Worm (Caenorhabditis elegans) whole organism, L1 larva: ENCODE results near the gene F53A9.6.

Experiments used
- C04F5.9 ChIP-seq: sonication (generic microtip); optimal IDR thresholded peaks from 2 replicates; lab custom pipeline; 2016; ENCODE audit warnings: missing genetic modification characterization, missing compliant biosample characterization
- C16A3.4 ChIP-seq: fragments of 150-350 bp; optimal IDR thresholded peaks from 2 replicates; lab custom pipeline; 2014; ENCODE audit warnings: missing biosample characterization, missing genetic modification characterization
- aha-1 ChIP-seq: fragments of 150-350 bp; optimal IDR thresholded peaks from 2 replicates; lab custom pipeline; 2014; ENCODE audit warnings: missing biosample characterization, missing genetic modification characterization
- ama-1 ChIP-seq: fragments of 150-350 bp; optimal IDR thresholded peaks from 2 replicates; lab custom pipeline; 2014
- blmp-1 ChIP-seq: fragments of 150-350 bp; optimal IDR thresholded peaks from 2 replicates; lab custom pipeline; 2014; ENCODE audit warnings: missing biosample characterization, missing genetic modification characterization
- ceh-63 ChIP-seq: fragments of 200-800 bp; sonication (Bioruptor generic); optimal IDR thresholded peaks from 2 replicates; lab custom pipeline; 2018; ENCODE audit warnings: mild to moderate bottlenecking, missing genetic modification characterization, missing compliant biosample characterization
- ceh-8 ChIP-seq: fragments of 200-800 bp; sonication (Bioruptor generic); optimal IDR thresholded peaks from 2 replicates; lab custom pipeline; 2018; ENCODE audit warnings: mild to moderate bottlenecking, missing genetic modification characterization, moderate library complexity, missing compliant biosample characterization
- dsc-1 ChIP-seq: sonication (generic microtip); optimal IDR thresholded peaks from 2 replicates; lab custom pipeline; 2016; ENCODE audit warnings: mild to moderate bottlenecking, missing genetic modification characterization, missing compliant biosample characterization
- efl-1 ChIP-seq, 4 experiments: fragments of 150-350 bp; optimal IDR thresholded peaks in 3 of 4; peaks in 1 of 4; 1 replicate in 1 of 4; 2 replicates in 3 of 4; lab custom pipeline; 2014; ENCODE audit warnings: missing biosample characterization in 2 of 4, missing genetic modification characterization in 2 of 4, missing genetic modification reagents in 2 of 4
- egl-27 ChIP-seq, 2 experiments: fragments of 150-350 bp in 1 of 2; sonication (generic microtip); optimal IDR thresholded peaks; 3 replicates each; lab custom pipeline; 2017 to 2018; ENCODE audit warnings: missing biosample characterization in 2 of 2, missing genetic modification characterization in 2 of 2, missing genetic modification reagents in 2 of 2
- elt-2 ChIP-seq: sonication (generic microtip); optimal IDR thresholded peaks from 2 replicates; lab custom pipeline; 2016; ENCODE audit warnings: missing genetic modification characterization, mild to moderate bottlenecking, inconsistent platforms, missing compliant biosample characterization, missing genetic modification reagents
- elt-3 ChIP-seq, 6 experiments: fragments of 150-350 bp in 1 of 6; sonication (generic microtip); optimal IDR thresholded peaks; 2 replicates each; lab custom pipeline; 2017 to 2018; ENCODE audit warnings: missing biosample characterization in 6 of 6, missing genetic modification characterization in 6 of 6, inconsistent platforms in 1 of 6
- fkh-10 ChIP-seq: sonication (generic microtip); optimal IDR thresholded peaks from 2 replicates; lab custom pipeline; 2017; ENCODE audit warnings: missing biosample characterization, missing genetic modification reagents, missing genetic modification characterization
- fkh-4 ChIP-seq: sonication (generic microtip); optimal IDR thresholded peaks from 2 replicates; lab custom pipeline; 2016; ENCODE audit warnings: missing compliant biosample characterization, missing genetic modification characterization, borderline replicate concordance
- fkh-8 ChIP-seq: sonication (generic microtip); optimal IDR thresholded peaks from 2 replicates; lab custom pipeline; 2016; ENCODE audit warnings: mild to moderate bottlenecking, missing genetic modification characterization, missing compliant biosample characterization
- grh-1 ChIP-seq: fragments of 200-800 bp; sonication (Bioruptor generic); IDR thresholded peaks from 2 replicates; pipeline ENCODE4 v1.3.6; 2022; ENCODE audit warnings: missing genetic modification reagents, missing genetic modification characterization, missing compliant biosample characterization
- irx-1 ChIP-seq: sonication (generic microtip); optimal IDR thresholded peaks from 2 replicates; lab custom pipeline; 2016; ENCODE audit warnings: missing genetic modification characterization, missing compliant biosample characterization
- lin-14 ChIP-seq: fragments of 200-800 bp; sonication (Bioruptor generic); optimal IDR thresholded peaks from 2 replicates; lab custom pipeline; 2018; ENCODE audit warnings: mild to moderate bottlenecking, missing genetic modification characterization, moderate library complexity, missing compliant biosample characterization
- lin-15B ChIP-seq: fragments of 150-350 bp; sonication (generic microtip); optimal IDR thresholded peaks from 3 replicates; lab custom pipeline; 2014; ENCODE audit warnings: missing biosample characterization, missing genetic modification characterization
- lin-35 ChIP-seq, 2 experiments: fragments of 150-350 bp; optimal IDR thresholded peaks; 2 replicates each; lab custom pipeline; 2014; ENCODE audit warnings: missing biosample characterization in 2 of 2, missing genetic modification characterization in 2 of 2, missing genetic modification reagents in 2 of 2
- lin-39 ChIP-seq: fragments of 150-350 bp; optimal IDR thresholded peaks from 2 replicates; lab custom pipeline; 2014; ENCODE audit warnings: missing biosample characterization, missing genetic modification reagents, missing genetic modification characterization
- lir-3 ChIP-seq: sonication (generic microtip); optimal IDR thresholded peaks from 2 replicates; lab custom pipeline; 2016; ENCODE audit warnings: mild to moderate bottlenecking, missing genetic modification characterization, moderate library complexity, missing compliant biosample characterization; ENCODE audit not compliant: poor library complexity
- mdl-1 ChIP-seq, 2 experiments: fragments of 150-350 bp; optimal IDR thresholded peaks; 2 replicates each; lab custom pipeline; 2014 to 2017; ENCODE audit warnings: missing biosample characterization in 2 of 2, missing genetic modification characterization in 2 of 2, inconsistent platforms in 1 of 2
- mef-2 ChIP-seq: fragments of 150-350 bp; optimal IDR thresholded peaks from 2 replicates; lab custom pipeline; 2014; ENCODE audit warnings: missing biosample characterization, missing genetic modification characterization
- nhr-11 ChIP-seq: fragments of 150-350 bp; optimal IDR thresholded peaks from 2 replicates; lab custom pipeline; 2014; ENCODE audit warnings: missing biosample characterization, missing genetic modification characterization
- nhr-19 ChIP-seq: fragments of 200-800 bp; sonication (Bioruptor generic); conservative IDR thresholded peaks from 2 replicates; pipeline ENCODE4 v1.3.6; 2022; ENCODE audit warnings: missing genetic modification characterization, missing compliant biosample characterization
- nhr-20 ChIP-seq: sonication (generic microtip); optimal IDR thresholded peaks from 2 replicates; lab custom pipeline; 2016; ENCODE audit warnings: mild to moderate bottlenecking, missing genetic modification characterization, missing compliant biosample characterization
- nhr-47 ChIP-seq: sonication (generic microtip); optimal IDR thresholded peaks from 2 replicates; lab custom pipeline; 2016; ENCODE audit warnings: mild to moderate bottlenecking, missing genetic modification characterization, moderate library complexity, missing compliant biosample characterization
- nhr-71 ChIP-seq: sonication (generic microtip); optimal IDR thresholded peaks from 2 replicates; lab custom pipeline; 2016; ENCODE audit warnings: mild to moderate bottlenecking, missing genetic modification characterization, moderate library complexity, missing compliant biosample characterization
- nhr-76 ChIP-seq: sonication (generic microtip); optimal IDR thresholded peaks from 2 replicates; lab custom pipeline; 2017; ENCODE audit warnings: missing biosample characterization, missing genetic modification characterization
- nhr-85 ChIP-seq: sonication (generic microtip); peaks from one replicate; lab custom pipeline; 2016; ENCODE audit warnings: missing genetic modification characterization, inconsistent platforms, missing compliant biosample characterization
- nhr-90 ChIP-seq: sonication (generic microtip); optimal IDR thresholded peaks from 2 replicates; lab custom pipeline; 2016; ENCODE audit warnings: mild to moderate bottlenecking, missing genetic modification characterization, missing compliant biosample characterization; ENCODE audit not compliant: poor library complexity
- pax-3 ChIP-seq: fragments of 200-800 bp; sonication (Bioruptor generic); optimal IDR thresholded peaks from 2 replicates; lab custom pipeline; 2018; ENCODE audit warnings: mild to moderate bottlenecking, missing genetic modification characterization, moderate library complexity, missing compliant biosample characterization
- pqm-1 ChIP-seq: sonication (generic microtip); optimal IDR thresholded peaks from 3 replicates; lab custom pipeline; 2017; ENCODE audit warnings: missing biosample characterization, missing genetic modification characterization
- snpc-4 ChIP-seq: fragments of 150-350 bp; optimal IDR thresholded peaks from 2 replicates; lab custom pipeline; 2014; ENCODE audit warnings: missing biosample characterization, missing genetic modification characterization
- snu-23 ChIP-seq: sonication (generic microtip); optimal IDR thresholded peaks from 2 replicates; lab custom pipeline; 2016; ENCODE audit warnings: missing genetic modification characterization, missing compliant biosample characterization
- sptf-1 ChIP-seq: fragments of 150-350 bp; optimal IDR thresholded peaks from 2 replicates; lab custom pipeline; 2014; ENCODE audit warnings: missing biosample characterization, missing genetic modification characterization
- sup-37 ChIP-seq: fragments of 200-800 bp; sonication (Bioruptor generic); optimal IDR thresholded peaks from 2 replicates; lab custom pipeline; 2018; ENCODE audit warnings: mild to moderate bottlenecking, missing genetic modification characterization, missing compliant biosample characterization
- swsn-7 ChIP-seq: sonication (generic microtip); optimal IDR thresholded peaks from 2 replicates; lab custom pipeline; 2016; ENCODE audit warnings: missing genetic modification characterization, missing compliant biosample characterization
- tlp-1 ChIP-seq: fragments of 150-350 bp; optimal IDR thresholded peaks from 2 replicates; lab custom pipeline; 2014; ENCODE audit warnings: missing biosample characterization, missing genetic modification characterization
- unc-98 ChIP-seq: fragments of 200-800 bp; sonication (Bioruptor generic); IDR thresholded peaks from 2 replicates; pipeline ENCODE4 v1.3.6; 2022; ENCODE audit warnings: missing genetic modification characterization, missing compliant biosample characterization
- zag-1 ChIP-seq: fragments of 150-350 bp; optimal IDR thresholded peaks from 2 replicates; lab custom pipeline; 2014; ENCODE audit warnings: missing biosample characterization, missing genetic modification characterization
- zip-4 ChIP-seq: fragments of 200-800 bp; sonication (Bioruptor generic); optimal IDR thresholded peaks from 2 replicates; lab custom pipeline; 2018; ENCODE audit warnings: mild to moderate bottlenecking, missing genetic modification characterization, moderate library complexity, missing compliant biosample characterization
- ztf-11 ChIP-seq, 2 experiments: sonication (generic microtip); optimal IDR thresholded peaks; 2 replicates each; lab custom pipeline; 2016 to 2017; ENCODE audit warnings: missing genetic modification characterization in 2 of 2, missing biosample characterization in 1 of 2, missing compliant biosample characterization in 1 of 2

Gene F53A9.6

DNA sequence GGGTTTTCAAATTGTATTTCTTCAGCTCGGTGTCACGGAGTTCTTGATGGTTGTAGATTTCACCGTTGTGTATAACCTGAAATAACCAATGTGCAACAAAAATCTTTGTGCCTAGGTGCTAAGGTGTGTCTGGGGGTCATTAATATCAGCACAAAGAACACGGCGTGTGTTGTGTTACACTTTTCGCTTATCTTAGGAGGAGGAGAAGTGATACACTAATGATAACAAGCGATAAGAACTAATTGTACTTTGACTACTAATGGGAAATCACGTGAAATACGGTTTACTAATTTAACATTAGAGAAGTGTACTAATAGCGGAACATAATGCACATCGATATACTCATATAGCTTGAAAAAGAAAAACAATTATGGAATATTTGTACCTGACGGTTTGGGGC lies 36.6 kb upstream of the F53A9.6 start:
- TF ChIP-seq nhr-90 (tag; lab: Kevin White, UChicago), result peak; percentile 42
- TF ChIP-seq nhr-71, result peak; percentile 53
- TF ChIP-seq pqm-1 (tag; lab: Kevin White, UChicago), result peak; percentile 7
- 0 out of 2 replicates have a peak, but pooled peaks have one; percentile 5 for TF ChIP-seq grh-1
- TF ChIP-seq aha-1 (tag; lab: Kevin White, UChicago), result no peak
- TF ChIP-seq lin-35 (GFP tag; optimal IDR thresholded peaks at IDR 0.05; lab: Kevin White, UChicago), result peak in 1 of 2 experiments; percentile 67
- TF ChIP-seq lin-39 (tag; lab: Kevin White, UChicago), result no peak
- TF ChIP-seq mef-2 (tag; lab: Kevin White, UChicago), result no peak
- no peak for TF ChIP-seq swsn-7 (tag; lab: Kevin White, UChicago)
- no peak for TF ChIP-seq lir-3 (tag; lab: Kevin White, UChicago)
- peak; percentile 63 for TF ChIP-seq nhr-19 (GFP tag; lab: Robert Waterston, UW)
- no peak for TF ChIP-seq sup-37 (GFP tag; lab: Kevin White, UChicago)
- peak; percentile 91 for TF ChIP-seq elt-2 (tag; lab: Kevin White, UChicago)
- no peak for TF ChIP-seq zip-4 (GFP tag; lab: Kevin White, UChicago)
- TF ChIP-seq blmp-1 (tag; lab: Kevin White, UChicago), result peak; percentile 59
- TF ChIP-seq snu-23 (GFP tag; lab: Kevin White, UChicago), result peak; percentile 15
- TF ChIP-seq elt-3 (tag; optimal IDR thresholded peaks at IDR 0.05; lab: Kevin White, UChicago), result peak; percentile 59 to 97 (median 92)
- TF ChIP-seq nhr-20 (tag; lab: Kevin White, UChicago), result peak; percentile 63
- peak; percentile 27 for TF ChIP-seq lin-14 (GFP tag; lab: Kevin White, UChicago)

DNA sequence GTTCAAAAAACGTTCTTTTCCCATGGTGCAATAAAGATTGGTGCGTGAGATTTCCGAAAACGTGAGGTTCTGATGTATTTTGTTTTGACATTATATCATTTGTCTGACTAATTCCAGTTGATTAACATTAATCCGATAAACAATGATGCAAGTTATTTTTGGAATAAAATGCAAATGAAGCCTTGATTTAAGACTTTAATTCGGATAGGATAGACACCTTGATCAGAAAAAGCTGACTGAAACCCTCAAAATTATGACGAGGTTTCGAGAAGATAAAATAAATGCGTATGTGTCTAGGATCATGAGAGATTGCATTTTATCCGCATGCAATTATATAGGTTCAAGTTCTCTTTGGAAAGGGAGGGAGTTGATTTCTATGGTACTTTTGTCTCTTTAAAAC lies 31.9 kb upstream of the F53A9.6 start:
- TF ChIP-seq dsc-1 (tag; lab: Kevin White, UChicago) (peak; percentile 91), pax-3 (tag; lab: Kevin White, UChicago) (peak; percentile 2), egl-27 (tag; optimal IDR thresholded peaks at IDR 0.05; lab: Kevin White, UChicago) (no peak), fkh-8 (peak; percentile 44)

DNA sequence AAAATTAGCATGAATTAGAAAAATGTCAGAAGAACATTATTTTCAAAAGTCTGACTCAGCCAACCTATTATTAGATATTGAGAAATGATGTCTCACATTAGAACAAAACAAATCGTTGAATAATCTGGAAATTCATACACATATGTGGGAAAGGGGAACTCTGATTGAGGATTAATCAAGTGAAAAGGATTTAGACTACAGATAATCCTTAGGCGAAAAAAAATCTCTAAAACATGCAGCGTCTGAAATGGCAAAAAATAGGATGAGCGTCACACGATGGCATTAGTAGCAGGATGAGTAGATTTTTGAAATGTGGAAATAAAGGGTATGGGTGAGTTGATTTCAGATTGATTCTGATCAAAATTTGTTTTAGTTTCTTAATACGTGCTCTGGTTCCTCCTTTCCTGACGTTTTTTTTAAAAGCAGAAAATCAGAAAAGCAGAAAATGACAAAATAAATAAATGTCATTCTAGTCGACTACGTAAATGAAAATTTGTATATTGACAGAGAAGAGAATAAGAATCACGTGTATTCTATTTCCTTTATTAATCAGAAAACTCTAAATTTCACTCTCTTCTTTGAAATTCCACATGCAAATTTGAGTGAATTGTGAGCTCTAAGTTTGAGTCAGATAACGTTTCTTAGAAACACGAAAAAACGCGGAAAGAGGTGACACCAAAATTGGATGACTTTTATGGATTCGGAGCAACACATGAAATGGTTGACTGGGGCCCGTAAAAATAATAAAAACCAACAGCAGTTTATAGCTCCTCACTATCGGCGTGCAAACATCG lies 30.8 kb upstream of the F53A9.6 start:
- TF ChIP-seq zag-1 (no peak), pqm-1 (tag; lab: Kevin White, UChicago) (no peak), irx-1 (tag; lab: Kevin White, UChicago) (no peak), mdl-1 (tag; optimal IDR thresholded peaks at IDR 0.05; lab: Kevin White, UChicago) (no peak), efl-1 (optimal IDR thresholded peaks at IDR 0.05; lab: Kevin White, UChicago) (no peak), efl-1 (GFP tag; optimal IDR thresholded peaks at IDR 0.05 in 1 of 2; lab: Kevin White, UChicago) (no peak), nhr-76 (tag; lab: Kevin White, UChicago) (no peak), elt-2 (tag; lab: Kevin White, UChicago) (no peak), fkh-10 (GFP tag; lab: Kevin White, UChicago) (peak; percentile 18), ceh-8 (peak; percentile 54), sptf-1 (no peak), fkh-4 (no peak), nhr-20 (tag; lab: Kevin White, UChicago) (peak; percentile 20), dsc-1 (tag; lab: Kevin White, UChicago) (peak; percentile 91), unc-98 (GFP tag; lab: Robert Waterston, UW) (no peak), pax-3 (tag; lab: Kevin White, UChicago) (peak; percentile 12), ama-1 (lab: Kevin White, UChicago) (no peak), nhr-11 (tag; lab: Kevin White, UChicago) (no peak), fkh-8 (peak; percentile 74), ceh-63 (GFP tag; lab: Kevin White, UChicago) (no peak), lin-39 (tag; lab: Kevin White, UChicago) (no peak), tlp-1 (tag; lab: Kevin White, UChicago) (no peak), mef-2 (tag; lab: Kevin White, UChicago) (no peak), C16A3.4 (no peak), nhr-71 (peak; percentile 66), aha-1 (tag; lab: Kevin White, UChicago) (no peak), nhr-47 (tag; lab: Kevin White, UChicago) (peak; percentile 44), snpc-4 (no peak), nhr-85 (tag; lab: Kevin White, UChicago) (no peak), ztf-11 (tag; optimal IDR thresholded peaks at IDR 0.05; lab: Kevin White, UChicago) (no peak), zip-4 (GFP tag; lab: Kevin White, UChicago) (no peak), lin-15B (tag; lab: Kevin White, UChicago) (no peak), C04F5.9 (tag; lab: Kevin White, UChicago) (no peak), lin-14 (GFP tag; lab: Kevin White, UChicago) (no peak)
- TF ChIP-seq, all 84 proteins: peak for 8
